Worm (Caenorhabditis elegans) whole organism, L2 larva: ENCODE measurements around the gene fbxa-26.

Experiments
- R02D3.7 ChIP-seq: fragments of 150-350 bp; optimal IDR thresholded peaks from 2 replicates; lab custom pipeline; 2014; ENCODE audit warnings: missing biosample characterization, missing genetic modification characterization
- elt-3 ChIP-seq: sonication (generic microtip); optimal IDR thresholded peaks from 2 replicates; lab custom pipeline; 2017; ENCODE audit warnings: missing biosample characterization, missing genetic modification characterization
- lin-13 ChIP-seq: fragments of 150-350 bp; optimal IDR thresholded peaks from 2 replicates; lab custom pipeline; 2014; ENCODE audit warnings: missing biosample characterization, missing genetic modification reagents, missing genetic modification characterization
- sma-9 ChIP-seq, 2 experiments: fragments of 150-350 bp in 1 of 2; sonication (generic microtip) in 1 of 2; optimal IDR thresholded peaks; 2 replicates each; lab custom pipeline; 2014 to 2016; ENCODE audit warnings: missing genetic modification characterization in 2 of 2, mild to moderate bottlenecking in 1 of 2, missing biosample characterization in 1 of 2, missing compliant biosample characterization in 1 of 2, missing genetic modification reagents in 1 of 2, moderate library complexity in 1 of 2
- unc-39 ChIP-seq: fragments of 150-350 bp; optimal IDR thresholded peaks from 2 replicates; lab custom pipeline; 2014; ENCODE audit warnings: missing biosample characterization, missing genetic modification characterization
- unc-55 ChIP-seq: fragments of 150-350 bp; sonication (generic microtip); optimal IDR thresholded peaks from 3 replicates; lab custom pipeline; 2014; ENCODE audit warnings: missing biosample characterization, missing genetic modification reagents, missing genetic modification characterization
- unc-62 ChIP-seq: fragments of 150-350 bp; optimal IDR thresholded peaks from 2 replicates; lab custom pipeline; 2014; ENCODE audit warnings: missing biosample characterization, missing genetic modification reagents, missing genetic modification characterization

ce11 chrIII:1308209-1308608 is 34.1 kb downstream of the fbxa-26 start, which contains the start of gene fbxa-79:
- TF ChIP-seq elt-3 (tag; lab: Kevin White, UChicago) (no peak), sma-9 (GFP tag; optimal IDR thresholded peaks at IDR 0.05; lab: Kevin White, UChicago) (peak; percentile 13), sma-9 (tag; optimal IDR thresholded peaks at IDR 0.05; lab: Kevin White, UChicago) (no peak), unc-55 (GFP tag; lab: Kevin White, UChicago) (peak; percentile 13), unc-39 (no peak), R02D3.7 (tag; lab: Kevin White, UChicago) (no peak), unc-62 (GFP tag; lab: Kevin White, UChicago) (no peak), lin-13 (no peak)
